Fruit fly (Drosophila melanogaster) whole organism: ENCODE data around the gene CG34136.

ENCODE experiments used
- CG8478 ChIP-seq: fragments of >200 bp; optimal IDR thresholded peaks from 2 replicates; lab custom pipeline; 2018; ENCODE audit warnings: inconsistent platforms
- pan ChIP-seq: fragments of >200 bp; optimal IDR thresholded peaks from 2 replicates; lab custom pipeline; 2017
- usp ChIP-seq: fragments of >200 bp; optimal IDR thresholded peaks from 2 replicates; lab custom pipeline; 2017; ENCODE audit warnings: missing biosample characterization, missing genetic modification characterization, mixed read lengths

dm6 chr2L:21070825-21071224 is 25.9 kb upstream of the CG34136 start:
- no peak for TF ChIP-seq CG8478
- TF ChIP-seq usp (GFP tag; lab: Kevin White, UChicago): no peak
- no peak for TF ChIP-seq pan
